Fruit fly (Drosophila melanogaster): ENCODE results near the gene Best4.

dm6 chr3L:15325445-15325844, 26.7 kb downstream of the Best4 start:
- no peak for TF ChIP-seq CTCF (optimal IDR thresholded peaks at IDR 0.05)
- no peak for TF ChIP-seq CG8478 (optimal IDR thresholded peaks at IDR 0.05)

Data from S2 (cell line).